Fruit fly (Drosophila melanogaster): ENCODE results near the gene CG1529.
A peak's percentile ranks its signal among the peaks of the same experiment; 100 is the strongest.

CG1529 gene

dm6 chrX:21058991-21059390, 27.2 kb upstream of the CG1529 start (continued):
- TF ChIP-seq CG3281 (GFP tag; optimal IDR thresholded peaks at IDR 0.05) (peak; percentile 79), lab (GFP tag; optimal IDR thresholded peaks at IDR 0.05) (peak; percentile 85), eve (GFP tag; optimal IDR thresholded peaks at IDR 0.05) (peak in 1 of 2 experiments; percentile 96), lmd (GFP tag; IDR thresholded peaks at IDR 0.05) (peak; percentile 80), croc (GFP tag; conservative IDR thresholded peaks at IDR 0.05) (peak; percentile 72), abd-A (tag; optimal IDR thresholded peaks at IDR 0.05) (peak; percentile 79), CG12659 (GFP tag; optimal IDR thresholded peaks at IDR 0.05) (peak; percentile 89), phol (tag; optimal IDR thresholded peaks at IDR 0.05) (peak; percentile 92), corto (GFP tag; optimal IDR thresholded peaks at IDR 0.05) (no peak), Ssrp (tag; optimal IDR thresholded peaks at IDR 0.05) (peak; percentile 89), CG2129 (GFP tag; IDR thresholded peaks at IDR 0.05; ENCODE audit: partially characterized antibody) (no peak), CG10431 (GFP tag; optimal IDR thresholded peaks at IDR 0.05) (peak; percentile 79), D19A (tag; optimal IDR thresholded peaks at IDR 0.05) (peak; percentile 60), seq (GFP tag; IDR thresholded peaks at IDR 0.05) (peak; percentile 90), salm (tag; optimal IDR thresholded peaks at IDR 0.05) (peak; percentile 91), ro (GFP tag; IDR thresholded peaks at IDR 0.05) (peak; percentile 38; the same call in 1 of the 2 replicates), fru (optimal IDR thresholded peaks at IDR 0.05) (no peak), CG11456 (GFP tag; IDR thresholded peaks at IDR 0.05) (peak; percentile 71; the same call in 2 of the 3 replicates), zen (tag; optimal IDR thresholded peaks at IDR 0.05) (peak; percentile 68), Camta (GFP tag; optimal IDR thresholded peaks at IDR 0.05) (peak; percentile 92), CG17359 (tag; optimal IDR thresholded peaks at IDR 0.05) (peak; percentile 93), danr (GFP tag; IDR thresholded peaks at IDR 0.05) (peak; percentile 53), Neu2 (GFP tag; optimal IDR thresholded peaks at IDR 0.05; ENCODE audit: borderline replicate concordance) (no peak), CG9817 (tag; optimal IDR thresholded peaks at IDR 0.05) (peak; percentile 91), CG14014 (GFP tag; IDR thresholded peaks at IDR 0.05) (peak; percentile 75), Trl (optimal IDR thresholded peaks at IDR 0.05) (no peak), Trl (GFP tag; optimal IDR thresholded peaks at IDR 0.05) (peak; percentile 84), yki (optimal IDR thresholded peaks at IDR 0.05) (no peak), CG7745 (tag; optimal IDR thresholded peaks at IDR 0.05) (peak; percentile 12), row (GFP tag; IDR thresholded peaks at IDR 0.05) (peak; percentile 90), jumu (GFP tag; optimal IDR thresholded peaks at IDR 0.05) (peak; percentile 91), ash1 (GFP tag; optimal IDR thresholded peaks at IDR 0.05) (no peak), vnd (GFP tag; IDR thresholded peaks at IDR 0.05; ENCODE audit: partially characterized antibody) (no peak), CG17568 (GFP tag; optimal IDR thresholded peaks at IDR 0.05) (peak; percentile 88), CG6254 (GFP tag; optimal IDR thresholded peaks at IDR 0.05) (peak; percentile 83), sc (optimal IDR thresholded peaks at IDR 0.05) (no peak), sc (GFP tag; optimal IDR thresholded peaks at IDR 0.05) (peak; percentile 74), klu (GFP tag; IDR thresholded peaks at IDR 0.05) (peak; percentile 47), cg (GFP tag; optimal IDR thresholded peaks at IDR 0.05) (no peak), gsb (GFP tag; IDR thresholded peaks at IDR 0.05) (peak; percentile 50), al (GFP tag; IDR thresholded peaks at IDR 0.05) (peak; percentile 42; the same call in 1 of the 2 replicates), ftz-f1 (GFP tag; optimal IDR thresholded peaks at IDR 0.05) (no peak), tna (GFP tag; IDR thresholded peaks at IDR 0.05; ENCODE audit: partially characterized antibody) (no peak), tup (GFP tag; optimal IDR thresholded peaks at IDR 0.05) (peak; percentile 79), unpg (GFP tag; optimal IDR thresholded peaks at IDR 0.05) (peak; percentile 96), gro (GFP tag; optimal IDR thresholded peaks at IDR 0.05) (peak; percentile 83), CG3726 (GFP tag; IDR thresholded peaks at IDR 0.05) (peak; percentile 75), CG11695 (GFP tag; IDR thresholded peaks at IDR 0.05) (peak; percentile 75), CG10209 (GFP tag; optimal IDR thresholded peaks at IDR 0.05) (peak; percentile 87), Fer3 (tag; optimal IDR thresholded peaks at IDR 0.05) (peak; percentile 84), vfl (GFP tag; optimal IDR thresholded peaks at IDR 0.05) (peak; percentile 60), CG8944 (GFP tag; optimal IDR thresholded peaks at IDR 0.05) (peak; percentile 90)

Measured in whole organism, embryonic.